Worm (Caenorhabditis elegans) whole organism, L1 larva: ENCODE results near the gene F53B1.8.
A peak's percentile ranks its signal among the peaks of the same experiment; 100 is the strongest.

Source experiments
- C16A3.4 ChIP-seq: fragments of 150-350 bp; optimal IDR thresholded peaks from 2 replicates; lab custom pipeline; 2014; ENCODE audit warnings: missing biosample characterization, missing genetic modification characterization
- dsc-1 ChIP-seq: sonication (generic microtip); optimal IDR thresholded peaks from 2 replicates; lab custom pipeline; 2016; ENCODE audit warnings: mild to moderate bottlenecking, missing genetic modification characterization, missing compliant biosample characterization
- elt-2 ChIP-seq: sonication (generic microtip); optimal IDR thresholded peaks from 2 replicates; lab custom pipeline; 2016; ENCODE audit warnings: missing genetic modification characterization, mild to moderate bottlenecking, inconsistent platforms, missing compliant biosample characterization, missing genetic modification reagents
- hlh-17 ChIP-seq: fragments of 200-800 bp; sonication (Bioruptor generic); optimal IDR thresholded peaks from 2 replicates; lab custom pipeline; 2018; ENCODE audit warnings: missing genetic modification characterization, mild to moderate bottlenecking, missing compliant biosample characterization, moderate library complexity, borderline replicate concordance
- isw-1 ChIP-seq: fragments of 200-800 bp; sonication (Bioruptor generic); IDR thresholded peaks from 2 replicates; pipeline ENCODE4 v1.3.6; 2022; ENCODE audit warnings: missing genetic modification characterization, missing compliant biosample characterization
- lin-15B ChIP-seq: fragments of 150-350 bp; sonication (generic microtip); optimal IDR thresholded peaks from 3 replicates; lab custom pipeline; 2014; ENCODE audit warnings: missing biosample characterization, missing genetic modification characterization
- nhr-28 ChIP-seq: fragments of 150-350 bp; optimal IDR thresholded peaks from 2 replicates; lab custom pipeline; 2014; ENCODE audit warnings: missing biosample characterization, missing genetic modification characterization
- skn-1 ChIP-seq: fragments of 150-350 bp; optimal IDR thresholded peaks from 2 replicates; lab custom pipeline; 2014; ENCODE audit warnings: missing biosample characterization, missing genetic modification characterization
- unc-62 ChIP-seq: fragments of 150-350 bp; optimal IDR thresholded peaks from 2 replicates; lab custom pipeline; 2014; ENCODE audit warnings: missing biosample characterization, missing genetic modification reagents, missing genetic modification characterization
- vab-15 ChIP-seq: sonication (generic microtip); optimal IDR thresholded peaks from 2 replicates; lab custom pipeline; 2017; ENCODE audit warnings: missing genotype, mild to moderate bottlenecking, missing genetic modification characterization, missing compliant biosample characterization
- zag-1 ChIP-seq: fragments of 150-350 bp; optimal IDR thresholded peaks from 2 replicates; lab custom pipeline; 2014; ENCODE audit warnings: missing biosample characterization, missing genetic modification characterization
- ztf-11 ChIP-seq, 2 experiments: sonication (generic microtip); optimal IDR thresholded peaks; 2 replicates each; lab custom pipeline; 2016 to 2017; ENCODE audit warnings: missing genetic modification characterization in 2 of 2, missing biosample characterization in 1 of 2, missing compliant biosample characterization in 1 of 2

- TF ChIP-seq nhr-28 (tag; lab: Kevin White, UChicago) = no peak
- peak; percentile 84 for TF ChIP-seq dsc-1 (tag; lab: Kevin White, UChicago)
- TF ChIP-seq zag-1 = no peak
- TF ChIP-seq C16A3.4 (tag; lab: Kevin White, UChicago) = no peak
- TF ChIP-seq skn-1 (tag; lab: Kevin White, UChicago) = no peak
- no peak for TF ChIP-seq elt-2 (tag; lab: Kevin White, UChicago)
- no peak for TF ChIP-seq hlh-17 (GFP tag; lab: Kevin White, UChicago)
- no peak for TF ChIP-seq unc-62
- TF ChIP-seq ztf-11 (tag; optimal IDR thresholded peaks at IDR 0.05; lab: Kevin White, UChicago) = no peak
- TF ChIP-seq vab-15 (tag; lab: Kevin White, UChicago) = no peak
- TF ChIP-seq lin-15B (tag; lab: Kevin White, UChicago) = no peak
- TF ChIP-seq isw-1 (GFP tag; lab: Robert Waterston, UW) = no peak
Measured at ce11 chrX:2078822-2079221, 51.2 kb downstream of the F53B1.8 start.
